Fruit fly (Drosophila melanogaster) whole organism, embryonic: ENCODE results near the gene Decay.

Experiments used
- CG1024 ChIP-seq: fragments of 200-800 bp; sonication (Bioruptor generic); IDR thresholded peaks from 2 replicates; pipeline ENCODE4 v1.3.6; 2022; ENCODE audit warnings: missing biosample characterization, missing genetic modification characterization
- CG10462 ChIP-seq: fragments of 200-800 bp; sonication (Bioruptor generic); optimal IDR thresholded peaks from 2 replicates; lab custom pipeline; 2016; ENCODE audit warnings: missing biosample characterization, missing genetic modification characterization
- CG11723 ChIP-seq: fragments of 200-800 bp; sonication (Bioruptor generic); optimal IDR thresholded peaks from 2 replicates; lab custom pipeline; 2017; ENCODE audit warnings: missing biosample characterization, mild to moderate bottlenecking, missing genetic modification characterization
- CG12071 ChIP-seq: fragments of 200-800 bp; sonication (Bioruptor generic); optimal IDR thresholded peaks from 3 replicates; lab custom pipeline; 2018; ENCODE audit warnings: missing biosample characterization, mild to moderate bottlenecking, missing genetic modification characterization
- CG12299 ChIP-seq: fragments of 200-800 bp; sonication (Bioruptor generic); optimal IDR thresholded peaks from 2 replicates; lab custom pipeline; 2018; ENCODE audit warnings: missing biosample characterization, mild to moderate bottlenecking, missing genetic modification characterization
- CG12942 ChIP-seq: fragments of 200-800 bp; sonication (Bioruptor generic); optimal IDR thresholded peaks from 3 replicates; lab custom pipeline; 2016; ENCODE audit warnings: missing biosample characterization, missing genetic modification characterization
- CG13123 ChIP-seq: fragments of 200-800 bp; sonication (Bioruptor generic); optimal IDR thresholded peaks from 2 replicates; lab custom pipeline; 2016; ENCODE audit warnings: missing biosample characterization, missing genetic modification characterization
- CG13424 ChIP-seq: fragments of 200-800 bp; sonication (Bioruptor generic); optimal IDR thresholded peaks from 2 replicates; lab custom pipeline; 2019; ENCODE audit warnings: missing biosample characterization, mild to moderate bottlenecking, missing genetic modification characterization, moderate library complexity
- CG14965 ChIP-seq: fragments of 200-800 bp; sonication (Bioruptor generic); optimal IDR thresholded peaks from 2 replicates; lab custom pipeline; 2016; ENCODE audit warnings: missing biosample characterization, missing genetic modification characterization, borderline replicate concordance
- CG15269 ChIP-seq: fragments of 200-800 bp; sonication (Bioruptor generic); optimal IDR thresholded peaks from 2 replicates; lab custom pipeline; 2018; ENCODE audit warnings: missing biosample characterization, mild to moderate bottlenecking, missing genetic modification characterization, moderate library complexity
- CG17829 ChIP-seq: fragments of 200-800 bp; optimal IDR thresholded peaks from 2 replicates; lab custom pipeline; 2019; ENCODE audit warnings: missing biosample characterization, mild to moderate bottlenecking, missing genetic modification characterization, moderate library complexity
- CG1792 ChIP-seq: fragments of 200-800 bp; sonication (Bioruptor generic); optimal IDR thresholded peaks from 2 replicates; lab custom pipeline; 2016; ENCODE audit warnings: missing biosample characterization, missing genetic modification characterization
- CG2199 ChIP-seq: fragments of 200-800 bp; sonication (Bioruptor generic); IDR thresholded peaks from 3 replicates; pipeline ENCODE4 v1.3.6; 2022; ENCODE audit warnings: missing biosample characterization, missing genetic modification characterization
- CG30403 ChIP-seq: fragments of 200-800 bp; sonication (Bioruptor generic); optimal IDR thresholded peaks from 3 replicates; lab custom pipeline; 2016; ENCODE audit warnings: missing biosample characterization, missing genetic modification characterization
- CG33557 ChIP-seq: fragments of 200-800 bp; sonication (Bioruptor generic); optimal IDR thresholded peaks from 2 replicates; lab custom pipeline; 2019; ENCODE audit warnings: missing biosample characterization, mild to moderate bottlenecking, missing genetic modification characterization, moderate library complexity
- CG4328 ChIP-seq: fragments of 200-800 bp; sonication (Bioruptor generic); optimal IDR thresholded peaks from 3 replicates; lab custom pipeline; 2017; ENCODE audit warnings: missing biosample characterization, missing genetic modification reagents, missing genetic modification characterization
- CG5953 ChIP-seq: fragments of 200-800 bp; sonication (Bioruptor generic); IDR thresholded peaks from 2 replicates; pipeline ENCODE4 v1.3.6; 2022; ENCODE audit warnings: missing biosample characterization, missing genetic modification characterization
- CG6175 ChIP-seq: fragments of 200-800 bp; sonication (Bioruptor generic); IDR thresholded peaks from 3 replicates; pipeline ENCODE4 v1.3.6; 2022; ENCODE audit warnings: missing biosample characterization, missing genetic modification characterization
- CG6813 ChIP-seq: fragments of 200-800 bp; sonication (Bioruptor generic); optimal IDR thresholded peaks from 2 replicates; lab custom pipeline; 2017; ENCODE audit warnings: missing biosample characterization, missing genetic modification characterization, mild to moderate bottlenecking, moderate library complexity, missing genetic modification reagents
- CG6854 ChIP-seq: fragments of 200-800 bp; sonication (Bioruptor generic); optimal IDR thresholded peaks from 3 replicates; lab custom pipeline; 2017; ENCODE audit warnings: missing biosample characterization, mild to moderate bottlenecking, missing genetic modification characterization
- CG7556 ChIP-seq: fragments of 200-800 bp; sonication (Bioruptor generic); optimal IDR thresholded peaks from 2 replicates; lab custom pipeline; 2017; ENCODE audit warnings: missing biosample characterization, mild to moderate bottlenecking, missing genetic modification characterization
- H2.0 ChIP-seq: fragments of 200-800 bp; sonication (Bioruptor generic); IDR thresholded peaks from 2 replicates; pipeline ENCODE4 v1.3.6; 2022; ENCODE audit warnings: missing biosample characterization, missing genetic modification characterization
- Hmx ChIP-seq: fragments of 200-800 bp; sonication (Bioruptor generic); optimal IDR thresholded peaks from 2 replicates; lab custom pipeline; 2016; ENCODE audit warnings: missing biosample characterization, missing genetic modification characterization
- Mrtf ChIP-seq: fragments of 200-800 bp; sonication (Bioruptor generic); IDR thresholded peaks from 3 replicates; pipeline ENCODE4 v1.3.6; 2022; ENCODE audit warnings: missing biosample characterization, missing genetic modification characterization
- Nf-YB ChIP-seq: fragments of 200-800 bp; sonication (Bioruptor generic); optimal IDR thresholded peaks from 3 replicates; lab custom pipeline; 2019; ENCODE audit warnings: missing biosample characterization, mild to moderate bottlenecking, missing genetic modification characterization, moderate library complexity
- Opbp ChIP-seq: fragments of 200-800 bp; sonication (Bioruptor generic); IDR thresholded peaks from 3 replicates; pipeline ENCODE4 v1.3.6; 2022; ENCODE audit warnings: missing biosample characterization, missing genetic modification characterization; ENCODE audit not compliant: partially characterized antibody
- TFAM ChIP-seq: fragments of 200-800 bp; sonication (Bioruptor generic); optimal IDR thresholded peaks from 2 replicates; lab custom pipeline; 2017; ENCODE audit warnings: missing biosample characterization, missing genetic modification characterization, inconsistent platforms
- Taf1 ChIP-seq: fragments of 200-800 bp; sonication (Bioruptor generic); IDR thresholded peaks from 2 replicates; pipeline ENCODE4 v1.3.6; 2022; ENCODE audit warnings: missing biosample characterization, missing genetic modification characterization
- Xrp1 ChIP-seq: fragments of 200-800 bp; sonication (Bioruptor generic); IDR thresholded peaks from 2 replicates; pipeline ENCODE4 v1.3.6; 2022; ENCODE audit warnings: missing biosample characterization, missing genetic modification characterization
- abd-A ChIP-seq: fragments of 200-800 bp; sonication (Bioruptor generic); optimal IDR thresholded peaks from 3 replicates; lab custom pipeline; 2019; ENCODE audit warnings: missing biosample characterization, mild to moderate bottlenecking, missing genetic modification characterization, moderate library complexity
- bigmax ChIP-seq: fragments of 200-800 bp; sonication (Bioruptor generic); optimal IDR thresholded peaks from 2 replicates; lab custom pipeline; 2018; ENCODE audit warnings: missing biosample characterization, mild to moderate bottlenecking, missing genetic modification characterization
- chm ChIP-seq: fragments of 200-800 bp; sonication (Bioruptor generic); IDR thresholded peaks from 2 replicates; pipeline ENCODE4 v1.3.6; 2022; ENCODE audit warnings: missing biosample characterization, missing genetic modification characterization
- crc ChIP-seq: fragments of 200-800 bp; sonication (Bioruptor generic); optimal IDR thresholded peaks from 2 replicates; lab custom pipeline; 2016; ENCODE audit warnings: missing biosample characterization, missing genetic modification characterization
- dan ChIP-seq: fragments of 200-800 bp; sonication (Bioruptor generic); IDR thresholded peaks from 2 replicates; pipeline ENCODE4 v1.3.6; 2022; ENCODE audit warnings: missing biosample characterization, missing genetic modification characterization
- danr ChIP-seq: fragments of 200-800 bp; sonication (Bioruptor generic); IDR thresholded peaks from 2 replicates; pipeline ENCODE4 v1.3.6; 2022; ENCODE audit warnings: missing biosample characterization, missing genetic modification characterization
- dmrt11E ChIP-seq: fragments of 200-800 bp; sonication (Bioruptor generic); optimal IDR thresholded peaks from 3 replicates; lab custom pipeline; 2018; ENCODE audit warnings: missing biosample characterization, mild to moderate bottlenecking, missing genetic modification characterization, moderate library complexity
- dysf ChIP-seq: fragments of 200-800 bp; sonication (Bioruptor generic); IDR thresholded peaks from 3 replicates; pipeline ENCODE4 v1.3.6; 2022; ENCODE audit warnings: missing biosample characterization, missing genetic modification characterization
- esg ChIP-seq: fragments of 200-800 bp; sonication (Bioruptor generic); conservative IDR thresholded peaks from 2 replicates; pipeline ENCODE4 v1.3.6; 2022; ENCODE audit warnings: missing biosample characterization, missing genetic modification characterization
- gcm ChIP-seq: fragments of 200-800 bp; sonication (Bioruptor generic); optimal IDR thresholded peaks from 2 replicates; lab custom pipeline; 2019; ENCODE audit warnings: missing biosample characterization, mild to moderate bottlenecking, missing genetic modification characterization, moderate library complexity
- ham ChIP-seq: fragments of 200-800 bp; sonication (Bioruptor generic); IDR thresholded peaks from 2 replicates; pipeline ENCODE4 v1.3.6; 2022; ENCODE audit warnings: missing biosample characterization, missing genetic modification characterization
- hb ChIP-seq: fragments of 200-800 bp; sonication (Bioruptor generic); IDR thresholded peaks from 3 replicates; pipeline ENCODE4 v1.3.6; 2022; ENCODE audit warnings: missing biosample characterization, missing genetic modification characterization; ENCODE audit not compliant: partially characterized antibody
- lmd ChIP-seq: fragments of 200-800 bp; sonication (Bioruptor generic); IDR thresholded peaks from 2 replicates; pipeline ENCODE4 v1.3.6; 2022; ENCODE audit warnings: missing biosample characterization, missing genetic modification characterization
- maf-S ChIP-seq: fragments of 200-800 bp; sonication (Bioruptor generic); optimal IDR thresholded peaks from 2 replicates; lab custom pipeline; 2016; ENCODE audit warnings: missing biosample characterization, missing genetic modification characterization
- nmo ChIP-seq: fragments of 200-800 bp; sonication (Bioruptor generic); optimal IDR thresholded peaks from 2 replicates; lab custom pipeline; 2018; ENCODE audit warnings: missing biosample characterization, mild to moderate bottlenecking, missing genetic modification characterization, moderate library complexity
- pum ChIP-seq: fragments of 200-800 bp; sonication (Bioruptor generic); optimal IDR thresholded peaks from 2 replicates; lab custom pipeline; 2016; ENCODE audit warnings: missing biosample characterization, missing genetic modification characterization
- ro ChIP-seq: fragments of 200-800 bp; sonication (Bioruptor generic); IDR thresholded peaks from 2 replicates; pipeline ENCODE4 v1.3.6; 2022; ENCODE audit warnings: missing biosample characterization, missing genetic modification characterization
- sens ChIP-seq: fragments of 200-800 bp; sonication (Bioruptor generic); peaks from one replicate; lab custom pipeline; 2016; ENCODE audit warnings: missing biosample characterization, missing genetic modification characterization
- sisA ChIP-seq: fragments of 200-800 bp; sonication (Bioruptor generic); IDR thresholded peaks from 2 replicates; pipeline ENCODE4 v1.3.6; 2022; ENCODE audit warnings: missing biosample characterization, missing genetic modification characterization
- slp2 ChIP-seq: fragments of 200-800 bp; sonication (Bioruptor generic); optimal IDR thresholded peaks from 2 replicates; lab custom pipeline; 2016; ENCODE audit warnings: missing biosample characterization, missing genetic modification characterization
- toy ChIP-seq: fragments of 200-800 bp; sonication (Bioruptor generic); IDR thresholded peaks from 2 replicates; pipeline ENCODE4 v1.3.6; 2022; ENCODE audit warnings: missing biosample characterization, missing genetic modification characterization
- trh ChIP-seq: fragments of 200-800 bp; sonication (Bioruptor generic); optimal IDR thresholded peaks from 2 replicates; lab custom pipeline; 2016; ENCODE audit warnings: missing biosample characterization, missing genetic modification characterization
- ttk ChIP-seq: fragments of 200-800 bp; sonication (Bioruptor generic); IDR thresholded peaks from 2 replicates; pipeline ENCODE4 v2.1.2; 2022; ENCODE audit warnings: missing biosample characterization, missing genetic modification characterization
- tup ChIP-seq: fragments of 200-800 bp; sonication (Bioruptor generic); optimal IDR thresholded peaks from 2 replicates; lab custom pipeline; 2016; ENCODE audit warnings: missing biosample characterization, mild to moderate bottlenecking, missing genetic modification characterization, moderate library complexity

The Decay gene

dm6 chr3R:16496209-16496608 lies 4.6 kb downstream of the Decay start (continued):
- TF ChIP-seq dmrt11E (tag; lab: Kevin White, UChicago) (no peak), crc (GFP tag; lab: Kevin White, UChicago) (no peak), bigmax (GFP tag; lab: Kevin White, UChicago) (no peak), sens (GFP tag; lab: Kevin White, UChicago) (peak; percentile 88), ham (no peak), CG15269 (no peak), hb (GFP tag; lab: Robert Waterston, UW) (no peak), CG17829 (tag; lab: Kevin White, UChicago) (no peak), CG1792 (GFP tag; lab: Kevin White, UChicago) (no peak), CG30403 (GFP tag; lab: Kevin White, UChicago) (peak; percentile 46), dysf (no peak), nmo (peak; percentile 68), CG1024 (GFP tag; lab: Robert Waterston, UW) (no peak), esg (GFP tag; lab: Robert Waterston, UW) (no peak), danr (GFP tag; lab: Robert Waterston, UW) (no peak), Nf-YB (GFP tag; lab: Kevin White, UChicago) (peak; percentile 21), CG12299 (no peak), CG6813 (GFP tag; lab: Kevin White, UChicago) (peak; percentile 2), CG13123 (GFP tag; lab: Kevin White, UChicago) (no peak), CG4328 (GFP tag; lab: Kevin White, UChicago) (peak; percentile 32), Hmx (GFP tag; lab: Kevin White, UChicago) (no peak), slp2 (GFP tag; lab: Kevin White, UChicago) (no peak), CG11723 (GFP tag; lab: Kevin White, UChicago) (peak; percentile 50), CG14965 (GFP tag; lab: Kevin White, UChicago) (no peak), Opbp (GFP tag; lab: Robert Waterston, UW) (no peak), CG6854 (no peak), CG12942 (GFP tag; lab: Kevin White, UChicago) (no peak), CG33557 (no peak), chm (no peak), pum (GFP tag; lab: Kevin White, UChicago) (peak; percentile 40), ttk (GFP tag; lab: Robert Waterston, UW) (peak; percentile 68), CG7556 (GFP tag; lab: Kevin White, UChicago) (peak; percentile 52), Taf1 (GFP tag; lab: Robert Waterston, UW) (no peak), CG10462 (GFP tag; lab: Kevin White, UChicago) (no peak), CG5953 (GFP tag; lab: Robert Waterston, UW) (peak; percentile 55; the same call in 1 of the 2 replicates), CG2199 (GFP tag; lab: Robert Waterston, UW) (no peak), lmd (GFP tag; lab: Robert Waterston, UW) (no peak), sisA (GFP tag; lab: Robert Waterston, UW) (peak; percentile 36), tup (no peak), H2.0 (GFP tag; lab: Robert Waterston, UW) (no peak), Xrp1 (GFP tag; lab: Robert Waterston, UW) (no peak), toy (GFP tag; lab: Robert Waterston, UW) (no peak), ro (GFP tag; lab: Robert Waterston, UW) (no peak), dan (GFP tag; lab: Robert Waterston, UW) (no peak), Mrtf (GFP tag; lab: Robert Waterston, UW) (no peak), CG6175 (no peak), CG13424 (tag; lab: Kevin White, UChicago) (peak; percentile 72), gcm (GFP tag; lab: Kevin White, UChicago) (peak; percentile 58), trh (GFP tag; lab: Kevin White, UChicago) (no peak), maf-S (GFP tag; lab: Kevin White, UChicago) (no peak), CG12071 (peak; percentile 1), TFAM (no peak), abd-A (tag; lab: Kevin White, UChicago) (no peak)
